Fruit fly (Drosophila melanogaster): ENCODE measurements around the gene CG4020.
A peak's percentile ranks its signal among the peaks of the same experiment; 100 is the strongest.

The CG4020 gene

dm6 chrX:5899241-5900145 is 6.1 kb upstream of the CG4020 start:
- 0 out of 2 replicates have a peak, but pooled peaks have one; percentile 36 for TF ChIP-seq CG32121 (GFP tag; IDR thresholded peaks at IDR 0.05)
- peak; percentile 30 for TF ChIP-seq EcR (GFP tag; optimal IDR thresholded peaks at IDR 0.05)
- peak; percentile 35 for TF ChIP-seq CG14655 (GFP tag; optimal IDR thresholded peaks at IDR 0.05)
- TF ChIP-seq CG8301 (tag; optimal IDR thresholded peaks at IDR 0.05) = no peak
- TF ChIP-seq CG10348 (GFP tag; IDR thresholded peaks at IDR 0.05) = no peak
- TF ChIP-seq CG8159 (tag; optimal IDR thresholded peaks at IDR 0.05) = no peak
- no peak for TF ChIP-seq Pif1A (GFP tag; optimal IDR thresholded peaks at IDR 0.05)
- no peak for TF ChIP-seq CG34367 (tag; optimal IDR thresholded peaks at IDR 0.05)
- TF ChIP-seq gl (tag; optimal IDR thresholded peaks at IDR 0.05) = peak; percentile 30
- peak; percentile 81 for TF ChIP-seq CG13204 (GFP tag; optimal IDR thresholded peaks at IDR 0.05)
- TF ChIP-seq fd96Ca (GFP tag; IDR thresholded peaks at IDR 0.05) = peak; percentile 58; the same call in 1 of the 3 replicates
- TF ChIP-seq D1 (tag; optimal IDR thresholded peaks at IDR 0.05) = no peak
- peak; percentile 29 for TF ChIP-seq CG15710 (tag; optimal IDR thresholded peaks at IDR 0.05)
- TF ChIP-seq CG17806 (tag; optimal IDR thresholded peaks at IDR 0.05) = no peak
- TF ChIP-seq Pif1B (GFP tag; optimal IDR thresholded peaks at IDR 0.05) = no peak
- peak; percentile 30; the same call in 1 of the 2 replicates for TF ChIP-seq CG12605 (GFP tag; IDR thresholded peaks at IDR 0.05)
- TF ChIP-seq Snoo (tag; optimal IDR thresholded peaks at IDR 0.05) = peak; percentile 40
- no peak for TF ChIP-seq CG9948 (tag; optimal IDR thresholded peaks at IDR 0.05)
- no peak for TF ChIP-seq rn (GFP tag; IDR thresholded peaks at IDR 0.05)
- TF ChIP-seq Ets98B (GFP tag; IDR thresholded peaks at IDR 0.05) = peak; percentile 44
- TF ChIP-seq CG4496 (GFP tag; IDR thresholded peaks at IDR 0.05) = peak; percentile 74

dm6 chrX:5900146-5901093 is 5.1 kb upstream of the CG4020 start, which contains the start of gene Act5C:
Gene Act5C (plus strand): TSS chrX:5900861.
- TF ChIP-seq CG15710 (tag; optimal IDR thresholded peaks at IDR 0.05) (peak; percentile 98), Pif1A (GFP tag; optimal IDR thresholded peaks at IDR 0.05) (peak; percentile 97), CG10348 (GFP tag; IDR thresholded peaks at IDR 0.05) (peak; percentile 67), Snoo (tag; optimal IDR thresholded peaks at IDR 0.05) (peak; percentile 98), gl (tag; optimal IDR thresholded peaks at IDR 0.05) (peak; percentile 97), CG8301 (tag; optimal IDR thresholded peaks at IDR 0.05) (peak; percentile 96), CG13204 (GFP tag; optimal IDR thresholded peaks at IDR 0.05) (peak; percentile 91), CG17806 (tag; optimal IDR thresholded peaks at IDR 0.05) (peak; percentile 98), rn (GFP tag; IDR thresholded peaks at IDR 0.05) (peak; percentile 95), Pif1B (GFP tag; optimal IDR thresholded peaks at IDR 0.05) (peak; percentile 97), EcR (GFP tag; optimal IDR thresholded peaks at IDR 0.05) (peak; percentile 50), CG8159 (tag; optimal IDR thresholded peaks at IDR 0.05) (peak; percentile 98), CG32121 (GFP tag; IDR thresholded peaks at IDR 0.05) (peak; percentile 95), CG12605 (GFP tag; IDR thresholded peaks at IDR 0.05) (peak; percentile 95), CG4496 (GFP tag; IDR thresholded peaks at IDR 0.05) (peak; percentile 98), Ets98B (GFP tag; IDR thresholded peaks at IDR 0.05) (peak; percentile 97), CG14655 (GFP tag; optimal IDR thresholded peaks at IDR 0.05) (peak; percentile 96), CG9948 (tag; optimal IDR thresholded peaks at IDR 0.05) (peak; percentile 97), CG34367 (tag; optimal IDR thresholded peaks at IDR 0.05) (peak; percentile 99), D1 (tag; optimal IDR thresholded peaks at IDR 0.05) (peak; percentile 77), fd96Ca (GFP tag; IDR thresholded peaks at IDR 0.05) (peak; percentile 98)

- TF ChIP-seq CG14655 (GFP tag; optimal IDR thresholded peaks at IDR 0.05) = peak; percentile 13
- TF ChIP-seq CG12605 (GFP tag; IDR thresholded peaks at IDR 0.05) = 0 out of 2 replicates have a peak, but pooled peaks have one; percentile 8
- TF ChIP-seq CG32121 (GFP tag; IDR thresholded peaks at IDR 0.05) = peak; percentile 22; the same call in 1 of the 2 replicates
- TF ChIP-seq Pif1A (GFP tag; optimal IDR thresholded peaks at IDR 0.05) = peak; percentile 30
- no peak for TF ChIP-seq CG9948 (tag; optimal IDR thresholded peaks at IDR 0.05)
- TF ChIP-seq Pif1B (GFP tag; optimal IDR thresholded peaks at IDR 0.05) = peak; percentile 48
- TF ChIP-seq CG8301 (tag; optimal IDR thresholded peaks at IDR 0.05) = no peak
- TF ChIP-seq CG4496 (GFP tag; IDR thresholded peaks at IDR 0.05) = peak; percentile 71; the same call in 2 of the 3 replicates
- no peak for TF ChIP-seq CG15710 (tag; optimal IDR thresholded peaks at IDR 0.05)
- TF ChIP-seq CG8159 (tag; optimal IDR thresholded peaks at IDR 0.05) = peak; percentile 4
- peak; percentile 46 for TF ChIP-seq Snoo (tag; optimal IDR thresholded peaks at IDR 0.05)
- peak; percentile 42; the same call in 1 of the 2 replicates for TF ChIP-seq Ets98B (GFP tag; IDR thresholded peaks at IDR 0.05)
- TF ChIP-seq CG13204 (GFP tag; optimal IDR thresholded peaks at IDR 0.05) = peak; percentile 51
- TF ChIP-seq fd96Ca (GFP tag; IDR thresholded peaks at IDR 0.05) = peak; percentile 59; the same call in 2 of the 3 replicates
- TF ChIP-seq EcR (GFP tag; optimal IDR thresholded peaks at IDR 0.05) = peak; percentile 77
Measured at dm6 chrX:5901628-5902213, 3.8 kb upstream of the CG4020 start.

dm6 chrX:5902701-5903100 is 2.8 kb upstream of the CG4020 start:
- TF ChIP-seq CG8301 (tag; optimal IDR thresholded peaks at IDR 0.05) (no peak), CG13204 (GFP tag; optimal IDR thresholded peaks at IDR 0.05) (no peak), CG8159 (tag; optimal IDR thresholded peaks at IDR 0.05) (no peak), CG9948 (tag; optimal IDR thresholded peaks at IDR 0.05) (no peak)
